Worm (Caenorhabditis elegans): ENCODE results near the gene K12H4.3.

The K12H4.3 gene

DNA sequence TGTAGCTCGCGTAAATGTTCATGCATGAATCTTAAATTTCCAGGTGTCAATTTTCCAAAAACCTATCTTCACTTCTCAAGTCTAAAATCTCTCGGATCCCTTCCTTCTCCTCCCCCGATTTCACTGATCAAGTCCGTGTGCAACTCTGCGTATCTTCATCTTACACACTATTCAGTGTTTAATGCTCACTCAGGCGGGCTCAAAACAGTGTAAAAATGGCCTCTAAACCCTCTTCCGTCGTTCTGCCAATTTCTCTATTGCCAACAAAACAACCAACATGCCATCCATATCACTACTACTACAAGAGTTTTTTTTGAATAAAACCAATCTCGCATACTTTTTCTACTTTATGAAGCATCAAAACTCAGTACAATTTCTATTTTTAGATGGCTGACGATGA lies 23.8 kb upstream of the K12H4.3 start, which contains the start of gene F44B9.2:
Gene F44B9.2 (plus strand): TSS at position 387 of the 400 bp plus-strand sequence.
- TF ChIP-seq blmp-1 (tag; optimal IDR thresholded peaks at IDR 0.05; ENCODE audit: insufficient read depth) = no peak
- no peak for TF ChIP-seq gmeb-1 (tag; optimal IDR thresholded peaks at IDR 0.05)
- TF ChIP-seq nhr-12 (tag; optimal IDR thresholded peaks at IDR 0.05) = no peak
- no peak for TF ChIP-seq mdl-1 (tag; optimal IDR thresholded peaks at IDR 0.05)
- TF ChIP-seq nhr-23 (tag; optimal IDR thresholded peaks at IDR 0.05) = no peak
- TF ChIP-seq sem-4 (tag; optimal IDR thresholded peaks at IDR 0.05) = no peak
- TF ChIP-seq lsy-2 (tag; optimal IDR thresholded peaks at IDR 0.05) = no peak
- TF ChIP-seq ztf-11 (tag; optimal IDR thresholded peaks at IDR 0.05) = no peak
- no peak for TF ChIP-seq sma-3 (GFP tag; optimal IDR thresholded peaks at IDR 0.05)
- no peak for TF ChIP-seq sma-9 (GFP tag; optimal IDR thresholded peaks at IDR 0.05)
- TF ChIP-seq sma-9 (tag; optimal IDR thresholded peaks at IDR 0.05) = no peak
- TF ChIP-seq fos-1 (tag; optimal IDR thresholded peaks at IDR 0.05) = no peak
- no peak for TF ChIP-seq mab-5 (tag; optimal IDR thresholded peaks at IDR 0.05)
- TF ChIP-seq mbf-1 (tag; optimal IDR thresholded peaks at IDR 0.05) = no peak
- TF ChIP-seq egl-27 (tag; optimal IDR thresholded peaks at IDR 0.05) = no peak

DNA sequence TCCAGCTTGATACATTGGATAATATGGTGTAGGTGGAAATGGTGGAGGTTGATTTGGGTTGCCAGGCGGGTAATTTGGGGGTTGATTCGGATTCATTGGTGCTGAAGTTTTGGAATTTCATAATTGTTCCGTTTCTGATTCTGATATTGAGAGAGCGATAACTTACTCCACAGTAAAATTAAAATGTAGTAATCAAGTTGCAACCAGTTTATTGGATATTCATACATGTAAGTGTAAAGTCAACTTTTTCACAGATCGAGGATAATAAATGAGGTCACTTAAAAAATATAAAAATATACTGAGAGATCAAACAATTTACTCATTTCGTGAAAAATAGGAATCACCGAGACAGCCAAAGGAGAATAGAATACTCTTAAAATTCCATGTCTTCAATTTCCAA lies 17.9 kb upstream of the K12H4.3 start, which contains the start of gene mdt-30:
Gene mdt-30 (minus strand): TSS at position 101 of the 400 bp plus-strand sequence.
- no peak for TF ChIP-seq elt-3 (tag; optimal IDR thresholded peaks at IDR 0.05)
- no peak for TF ChIP-seq ztf-11 (tag; optimal IDR thresholded peaks at IDR 0.05)
- no peak for TF ChIP-seq lsy-2 (tag; optimal IDR thresholded peaks at IDR 0.05)
- TF ChIP-seq ztf-1 (GFP tag; conservative IDR thresholded peaks at IDR 0.05) = no peak
- no peak for TF ChIP-seq R02D3.7 (tag; optimal IDR thresholded peaks at IDR 0.05)
- TF ChIP-seq blmp-1 (tag; optimal IDR thresholded peaks at IDR 0.05; ENCODE audit: insufficient read depth) = no peak
- TF ChIP-seq ztf-4 (tag; optimal IDR thresholded peaks at IDR 0.05) = no peak
- no peak for TF ChIP-seq sma-9 (GFP tag; optimal IDR thresholded peaks at IDR 0.05)
- TF ChIP-seq sma-9 (tag; optimal IDR thresholded peaks at IDR 0.05) = no peak
- no peak for TF ChIP-seq nhr-10 (tag; optimal IDR thresholded peaks at IDR 0.05)
- no peak for TF ChIP-seq gmeb-1 (tag; optimal IDR thresholded peaks at IDR 0.05)
- no peak for TF ChIP-seq nhr-23 (tag; optimal IDR thresholded peaks at IDR 0.05)
- TF ChIP-seq nhr-237 (tag; optimal IDR thresholded peaks at IDR 0.05) = no peak
- TF ChIP-seq alr-1 (tag; optimal IDR thresholded peaks at IDR 0.05) = no peak

DNA sequence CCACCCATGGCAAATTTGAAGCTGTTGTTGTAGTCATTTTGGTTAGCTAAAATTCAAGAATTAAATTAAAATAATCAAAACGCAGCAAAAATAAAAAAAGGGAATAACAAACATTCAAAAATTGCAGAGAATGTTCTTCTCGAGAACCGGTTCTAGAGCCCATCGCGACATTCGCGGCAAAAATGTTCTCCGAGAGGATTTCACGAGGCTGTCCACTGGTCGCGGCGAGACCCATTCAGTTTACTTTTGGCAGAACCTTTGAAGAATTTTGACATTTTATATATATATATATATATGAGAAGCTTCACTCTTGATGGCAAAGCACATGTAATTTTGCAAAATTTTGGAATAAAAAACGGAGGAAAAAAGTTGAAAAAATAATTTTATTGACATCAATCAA lies 16.3 kb upstream of the K12H4.3 start, which contains the start of gene F44B9.8:
Gene F44B9.8 (minus strand): TSS at position 163 of the 400 bp plus-strand sequence.
- TF ChIP-seq ztf-4 (tag; optimal IDR thresholded peaks at IDR 0.05) (no peak), ama-1 (optimal IDR thresholded peaks at IDR 0.05) (no peak), lin-39 (tag; optimal IDR thresholded peaks at IDR 0.05) (no peak), ZK546.5 (tag; optimal IDR thresholded peaks at IDR 0.05) (no peak), C34F6.9 (tag; optimal IDR thresholded peaks at IDR 0.05) (peak; percentile 41), peb-1 (tag; optimal IDR thresholded peaks at IDR 0.05) (no peak), dmd-4 (tag; optimal IDR thresholded peaks at IDR 0.05) (no peak), mbf-1 (tag; optimal IDR thresholded peaks at IDR 0.05) (no peak), zag-1 (tag; optimal IDR thresholded peaks at IDR 0.05) (no peak), mdl-1 (tag; optimal IDR thresholded peaks at IDR 0.05) (no peak), nhr-237 (tag; optimal IDR thresholded peaks at IDR 0.05) (no peak), unc-62 (GFP tag; optimal IDR thresholded peaks at IDR 0.05) (no peak), nhr-11 (tag; optimal IDR thresholded peaks at IDR 0.05) (no peak), lin-11 (tag; optimal IDR thresholded peaks at IDR 0.05) (no peak), ztf-1 (GFP tag; conservative IDR thresholded peaks at IDR 0.05) (no peak), blmp-1 (tag; optimal IDR thresholded peaks at IDR 0.05; ENCODE audit: insufficient read depth) (peak; percentile 23), ceh-16 (tag; optimal IDR thresholded peaks at IDR 0.05) (no peak), egl-27 (tag; optimal IDR thresholded peaks at IDR 0.05) (no peak), nhr-129 (tag; optimal IDR thresholded peaks at IDR 0.05) (no peak), nhr-25 (tag; optimal IDR thresholded peaks at IDR 0.05) (peak; percentile 75), nhr-77 (tag; optimal IDR thresholded peaks at IDR 0.05) (no peak), elt-1 (tag; optimal IDR thresholded peaks at IDR 0.05) (no peak), nhr-6 (tag; optimal IDR thresholded peaks at IDR 0.05) (no peak), nhr-10 (tag; optimal IDR thresholded peaks at IDR 0.05) (no peak), F13H6.1 (tag; optimal IDR thresholded peaks at IDR 0.05) (peak; percentile 69), snpc-4 (tag; optimal IDR thresholded peaks at IDR 0.05) (no peak), ztf-11 (tag; optimal IDR thresholded peaks at IDR 0.05) (no peak), sma-3 (GFP tag; optimal IDR thresholded peaks at IDR 0.05) (peak; percentile 57), mab-5 (tag; optimal IDR thresholded peaks at IDR 0.05) (no peak), gmeb-1 (tag; optimal IDR thresholded peaks at IDR 0.05) (peak; percentile 71), sma-9 (GFP tag; optimal IDR thresholded peaks at IDR 0.05) (peak; percentile 50), sma-9 (tag; optimal IDR thresholded peaks at IDR 0.05) (no peak), lsy-2 (tag; optimal IDR thresholded peaks at IDR 0.05) (peak; percentile 15 to 83), ceh-82 (tag; optimal IDR thresholded peaks at IDR 0.05) (no peak), unc-55 (GFP tag; optimal IDR thresholded peaks at IDR 0.05) (peak; percentile 72), R02D3.7 (tag; optimal IDR thresholded peaks at IDR 0.05) (no peak), sem-4 (tag; optimal IDR thresholded peaks at IDR 0.05) (peak; percentile 40), unc-39 (tag; optimal IDR thresholded peaks at IDR 0.05) (no peak), lin-13 (GFP tag; optimal IDR thresholded peaks at IDR 0.05) (peak; percentile 63), alr-1 (tag; optimal IDR thresholded peaks at IDR 0.05) (no peak), aly-2 (tag; optimal IDR thresholded peaks at IDR 0.05) (no peak), elt-3 (tag; optimal IDR thresholded peaks at IDR 0.05) (no peak), crh-2 (tag; optimal IDR thresholded peaks at IDR 0.05) (peak; percentile 81), fos-1 (tag; optimal IDR thresholded peaks at IDR 0.05) (peak; percentile 38), Y55F3AM.14 (GFP tag; optimal IDR thresholded peaks at IDR 0.05) (no peak)

Measured in whole organism, L2 larva.